Worm (Caenorhabditis elegans) whole organism, L4 larva: Measurements from ENCODE around the gene Y70C5A.2.

ENCODE experiments used
- Y48G9A.11 ChIP-seq: fragments of 200-800 bp; sonication (Bioruptor generic); IDR thresholded peaks from 2 replicates; pipeline ENCODE4 v1.3.6; 2022; ENCODE audit warnings: missing genetic modification reagents, missing genetic modification characterization, missing compliant biosample characterization
- Y5F2A.4 ChIP-seq: fragments of 200-800 bp; sonication (Bioruptor generic); optimal IDR thresholded peaks from 2 replicates; lab custom pipeline; 2018; ENCODE audit warnings: mild to moderate bottlenecking, missing genetic modification characterization, missing compliant biosample characterization
- Y75B8A.6 ChIP-seq: fragments of 200-800 bp; sonication (Bioruptor generic); IDR thresholded peaks from 2 replicates; pipeline ENCODE4 v1.3.6; 2022; ENCODE audit warnings: missing genetic modification reagents, missing genetic modification characterization, missing compliant biosample characterization
- arid-1 ChIP-seq: fragments of 200-800 bp; sonication (Bioruptor generic); conservative IDR thresholded peaks from 2 replicates; pipeline ENCODE4 v1.3.6; 2022; ENCODE audit warnings: missing genetic modification reagents, missing genetic modification characterization, missing compliant biosample characterization
- ceh-32 ChIP-seq: sonication (generic microtip); optimal IDR thresholded peaks from 2 replicates; lab custom pipeline; 2016; ENCODE audit warnings: mild to moderate bottlenecking, missing genetic modification characterization, missing compliant biosample characterization; ENCODE audit not compliant: poor library complexity
- ctbp-1 ChIP-seq: fragments of 200-800 bp; sonication (Bioruptor generic); IDR thresholded peaks from 2 replicates; pipeline ENCODE4 v1.3.6; 2022; ENCODE audit warnings: missing genetic modification reagents, missing genetic modification characterization, missing compliant biosample characterization
- daf-16 ChIP-seq, 3 experiments: sonication (generic microtip); optimal IDR thresholded peaks; 2 replicates each; lab custom pipeline; 2016 to 2017; ENCODE audit warnings: missing genetic modification characterization in 3 of 3, missing genetic modification reagents in 3 of 3, mild to moderate bottlenecking in 2 of 3, missing compliant biosample characterization in 2 of 3, missing biosample characterization in 1 of 3, moderate library complexity in 1 of 3
- daf-8 ChIP-seq: fragments of 200-800 bp; sonication (Bioruptor generic); IDR thresholded peaks from 2 replicates; pipeline ENCODE4 v1.3.6; 2022; ENCODE audit warnings: missing genetic modification characterization, missing compliant biosample characterization
- dmd-6 ChIP-seq: fragments of 200-800 bp; sonication (Bioruptor generic); IDR thresholded peaks from 2 replicates; pipeline ENCODE4 v1.3.6; 2022; ENCODE audit warnings: missing genetic modification reagents, missing genetic modification characterization, missing compliant biosample characterization
- dmd-9 ChIP-seq: fragments of 200-800 bp; sonication (Bioruptor generic); IDR thresholded peaks from 2 replicates; pipeline ENCODE4 v1.3.6; 2022; ENCODE audit warnings: missing genetic modification reagents, missing genetic modification characterization, missing compliant biosample characterization
- dve-1 ChIP-seq: sonication (generic microtip); optimal IDR thresholded peaks from 2 replicates; lab custom pipeline; 2017; ENCODE audit warnings: antibody characterized with exemption, mild to moderate bottlenecking, missing genetic modification characterization, missing compliant biosample characterization; ENCODE audit not compliant: insufficient read depth
- fkh-10 ChIP-seq: fragments of 150-350 bp; optimal IDR thresholded peaks from 2 replicates; lab custom pipeline; 2014; ENCODE audit warnings: missing biosample characterization, missing genetic modification reagents, missing genetic modification characterization
- hlh-11 ChIP-seq: fragments of 200-800 bp; sonication (Bioruptor generic); optimal IDR thresholded peaks from 2 replicates; lab custom pipeline; 2018; ENCODE audit warnings: mild to moderate bottlenecking, missing genetic modification characterization, missing compliant biosample characterization
- hmg-1.1 ChIP-seq: fragments of 200-800 bp; sonication (Bioruptor generic); IDR thresholded peaks from 2 replicates; pipeline ENCODE4 v1.3.6; 2022; ENCODE audit warnings: missing genetic modification reagents, missing genetic modification characterization, missing compliant biosample characterization
- jun-1 ChIP-seq: fragments of 150-350 bp; optimal IDR thresholded peaks from 2 replicates; lab custom pipeline; 2014; ENCODE audit warnings: missing biosample characterization, missing genetic modification reagents, missing genetic modification characterization
- lim-7 ChIP-seq: fragments of 200-800 bp; sonication (Bioruptor generic); IDR thresholded peaks from 2 replicates; pipeline ENCODE4 v1.3.6; 2022; ENCODE audit warnings: missing genetic modification characterization, missing compliant biosample characterization
- lin-15B ChIP-seq: fragments of 150-350 bp; sonication (generic microtip); optimal IDR thresholded peaks from 3 replicates; lab custom pipeline; 2014; ENCODE audit warnings: missing biosample characterization, missing genetic modification characterization
- mep-1 ChIP-seq: fragments of 150-350 bp; sonication (generic microtip); optimal IDR thresholded peaks from 3 replicates; lab custom pipeline; 2014; ENCODE audit warnings: missing biosample characterization, missing genetic modification characterization
- nhr-237 ChIP-seq: sonication (generic microtip); optimal IDR thresholded peaks from 2 replicates; lab custom pipeline; 2017; ENCODE audit warnings: missing biosample characterization, missing genetic modification characterization
- nhr-25 ChIP-seq: sonication (generic microtip); optimal IDR thresholded peaks from 2 replicates; lab custom pipeline; 2017; ENCODE audit warnings: missing genetic modification characterization, mild to moderate bottlenecking, missing compliant biosample characterization, antibody characterized with exemption, moderate library complexity, borderline replicate concordance; ENCODE audit not compliant: insufficient read depth
- nhr-28 ChIP-seq: fragments of 150-350 bp; optimal IDR thresholded peaks from 2 replicates; lab custom pipeline; 2014; ENCODE audit warnings: missing biosample characterization, missing genetic modification characterization
- nhr-42 ChIP-seq: fragments of 200-800 bp; sonication (Bioruptor generic); IDR thresholded peaks from 2 replicates; pipeline ENCODE4 v1.3.6; 2022; ENCODE audit warnings: missing genetic modification characterization, missing compliant biosample characterization
- nhr-48 ChIP-seq: sonication (generic microtip); optimal IDR thresholded peaks from 2 replicates; lab custom pipeline; 2016; ENCODE audit warnings: mild to moderate bottlenecking, missing genetic modification characterization, missing compliant biosample characterization
- nhr-76 ChIP-seq: fragments of 150-350 bp; optimal IDR thresholded peaks from 2 replicates; lab custom pipeline; 2014; ENCODE audit warnings: missing biosample characterization, missing genetic modification characterization
- nhr-77 ChIP-seq: fragments of 150-350 bp; optimal IDR thresholded peaks from 2 replicates; lab custom pipeline; 2014; ENCODE audit warnings: missing biosample characterization, missing genetic modification characterization
- php-3 ChIP-seq: fragments of 200-800 bp; sonication (Bioruptor generic); IDR thresholded peaks from 2 replicates; pipeline ENCODE4 v1.3.6; 2022; ENCODE audit warnings: missing genetic modification reagents, missing genetic modification characterization, missing compliant biosample characterization
- pqm-1 ChIP-seq: sonication (generic microtip); optimal IDR thresholded peaks from 2 replicates; lab custom pipeline; 2017; ENCODE audit warnings: missing biosample characterization, missing genetic modification characterization
- rbr-2 ChIP-seq: sonication (generic microtip); optimal IDR thresholded peaks from 2 replicates; lab custom pipeline; 2016; ENCODE audit warnings: missing genotype, missing genetic modification characterization, missing compliant biosample characterization
- spr-3 ChIP-seq: fragments of 200-800 bp; sonication (Bioruptor generic); optimal IDR thresholded peaks from 2 replicates; lab custom pipeline; 2018; ENCODE audit warnings: mild to moderate bottlenecking, missing genetic modification characterization, missing compliant biosample characterization
- tra-1 ChIP-seq: fragments of 200-800 bp; sonication (Bioruptor generic); IDR thresholded peaks from 2 replicates; pipeline ENCODE4 v1.3.6; 2022; ENCODE audit warnings: missing genetic modification reagents, missing genetic modification characterization, missing compliant biosample characterization
- unc-39 ChIP-seq: sonication (generic microtip); optimal IDR thresholded peaks from 2 replicates; lab custom pipeline; 2017; ENCODE audit warnings: missing biosample characterization, missing genetic modification characterization
- vab-7 ChIP-seq: fragments of 200-800 bp; sonication (Bioruptor generic); IDR thresholded peaks from 2 replicates; pipeline ENCODE4 v1.3.6; 2022; ENCODE audit warnings: missing genetic modification reagents, missing genetic modification characterization, missing compliant biosample characterization
- zfp-2 ChIP-seq: sonication (generic microtip); optimal IDR thresholded peaks from 2 replicates; lab custom pipeline; 2016; ENCODE audit warnings: mild to moderate bottlenecking, missing genetic modification characterization, missing compliant biosample characterization
- ztf-7 ChIP-seq: fragments of 150-350 bp; optimal IDR thresholded peaks from 2 replicates; lab custom pipeline; 2014; ENCODE audit warnings: missing biosample characterization, missing genetic modification characterization

Y70C5A.2 gene

ce11 chrV:16610094-16610493 lies 12.9 kb downstream of the Y70C5A.2 start:
- TF ChIP-seq php-3 (GFP tag; lab: Robert Waterston, UW) (0 out of 2 replicates have a peak, but pooled peaks have one; percentile 9), daf-16 (GFP tag; optimal IDR thresholded peaks at IDR 0.05; lab: Kevin White, UChicago) (no peak), daf-16 (tag; optimal IDR thresholded peaks at IDR 0.05; lab: Kevin White, UChicago) (peak; percentile 93), pqm-1 (tag; lab: Kevin White, UChicago) (peak; percentile 82), spr-3 (no peak), dve-1 (tag; lab: Kevin White, UChicago) (peak; percentile 28), Y48G9A.11 (no peak), arid-1 (no peak), nhr-28 (tag; lab: Kevin White, UChicago) (peak; percentile 82), hlh-11 (tag; lab: Kevin White, UChicago) (peak; percentile 21), nhr-77 (peak; percentile 54)
- TF ChIP-seq, all 104 proteins: peak for 7

ce11 chrV:16608478-16608877 lies 14.5 kb downstream of the Y70C5A.2 start:
- TF ChIP-seq nhr-237 (no peak), daf-16 (GFP tag; optimal IDR thresholded peaks at IDR 0.05; lab: Kevin White, UChicago) (no peak), daf-16 (tag; optimal IDR thresholded peaks at IDR 0.05; lab: Kevin White, UChicago) (peak; percentile 12), ceh-32 (tag; lab: Kevin White, UChicago) (no peak), Y48G9A.11 (no peak), mep-1 (no peak), dmd-9 (GFP tag; lab: Robert Waterston, UW) (no peak), php-3 (GFP tag; lab: Robert Waterston, UW) (no peak), nhr-28 (tag; lab: Kevin White, UChicago) (peak; percentile 65), dve-1 (tag; lab: Kevin White, UChicago) (peak; percentile 8), zfp-2 (tag; lab: Kevin White, UChicago) (no peak)
- TF ChIP-seq, all 104 proteins: peak for 3

ce11 chrV:16606313-16606712 lies 16.7 kb downstream of the Y70C5A.2 start, which contains the start of gene Y32B12C.1:
TSS of gene Y32B12C.1 (plus strand) at chrV:16606613.
- TF ChIP-seq daf-8 (no peak), daf-16 (GFP tag; optimal IDR thresholded peaks at IDR 0.05; lab: Kevin White, UChicago) (no peak), daf-16 (tag; optimal IDR thresholded peaks at IDR 0.05; lab: Kevin White, UChicago) (peak; percentile 4)
- TF ChIP-seq, all 104 proteins: peak for 1

ce11 chrV:16605463-16605862 lies 17.5 kb downstream of the Y70C5A.2 start:
- TF ChIP-seq nhr-42 (GFP tag; lab: Robert Waterston, UW) (no peak), fkh-10 (GFP tag; lab: Kevin White, UChicago) (no peak), nhr-76 (tag; lab: Kevin White, UChicago) (no peak), hmg-1.1 (GFP tag; lab: Robert Waterston, UW) (no peak), ztf-7 (tag; lab: Kevin White, UChicago) (no peak), nhr-48 (tag; lab: Kevin White, UChicago) (no peak), rbr-2 (tag; lab: Kevin White, UChicago) (no peak), jun-1 (tag; lab: Kevin White, UChicago) (no peak), arid-1 (no peak), spr-3 (no peak), unc-39 (no peak), Y5F2A.4 (GFP tag; lab: Kevin White, UChicago) (no peak), ceh-32 (tag; lab: Kevin White, UChicago) (no peak), vab-7 (no peak), nhr-25 (tag; lab: Kevin White, UChicago) (no peak), Y75B8A.6 (GFP tag; lab: Robert Waterston, UW) (no peak), lim-7 (no peak), daf-16 (GFP tag; optimal IDR thresholded peaks at IDR 0.05; lab: Kevin White, UChicago) (no peak), daf-16 (tag; optimal IDR thresholded peaks at IDR 0.05; lab: Kevin White, UChicago) (peak; percentile 43), dmd-6 (GFP tag; lab: Robert Waterston, UW) (peak; percentile 66), dve-1 (tag; lab: Kevin White, UChicago) (peak; percentile 33), pqm-1 (tag; lab: Kevin White, UChicago) (peak; percentile 51), tra-1 (GFP tag; lab: Robert Waterston, UW) (no peak), php-3 (GFP tag; lab: Robert Waterston, UW) (peak; percentile 67), ctbp-1 (GFP tag; lab: Robert Waterston, UW) (no peak), hlh-11 (tag; lab: Kevin White, UChicago) (peak; percentile 44), lin-15B (tag; lab: Kevin White, UChicago) (no peak), nhr-28 (tag; lab: Kevin White, UChicago) (no peak)
